Fruit fly (Drosophila melanogaster) whole organism, embryonic: ENCODE results near the gene CG10674.

Experiments
- Abd-B ChIP-seq: fragments of 200-800 bp; sonication (Bioruptor generic); optimal IDR thresholded peaks from 2 replicates; lab custom pipeline; 2018; ENCODE audit warnings: missing biosample characterization, mild to moderate bottlenecking, missing genetic modification characterization, moderate library complexity
- BEAF-32 ChIP-seq: fragments of 200-800 bp; sonication (Bioruptor generic); optimal IDR thresholded peaks from 3 replicates; lab custom pipeline; 2017; ENCODE audit warnings: missing biosample characterization, missing genetic modification characterization, mild to moderate bottlenecking, moderate library complexity, missing genetic modification reagents
- BtbVII ChIP-seq: fragments of 200-800 bp; sonication (Bioruptor generic); optimal IDR thresholded peaks from 3 replicates; lab custom pipeline; 2017; ENCODE audit warnings: missing biosample characterization, mild to moderate bottlenecking, missing genetic modification characterization
- CG10274 ChIP-seq: fragments of 200-800 bp; sonication (Bioruptor generic); optimal IDR thresholded peaks from 3 replicates; lab custom pipeline; 2017; ENCODE audit warnings: missing biosample characterization, mild to moderate bottlenecking, missing genetic modification characterization
- CG10366 ChIP-seq: fragments of 200-800 bp; sonication (Bioruptor generic); IDR thresholded peaks from 2 replicates; pipeline ENCODE4 v1.3.6; 2022; ENCODE audit warnings: missing biosample characterization, missing genetic modification characterization
- CG10431 ChIP-seq: fragments of 200-800 bp; sonication (Bioruptor generic); optimal IDR thresholded peaks from 3 replicates; lab custom pipeline; 2018; ENCODE audit warnings: missing biosample characterization, mild to moderate bottlenecking, missing genetic modification characterization
- CG10565 ChIP-seq: fragments of 200-800 bp; sonication (Bioruptor generic); optimal IDR thresholded peaks from 3 replicates; lab custom pipeline; 2016; ENCODE audit warnings: missing biosample characterization, mild to moderate bottlenecking, missing genetic modification characterization
- CG11398 ChIP-seq: fragments of 200-800 bp; sonication (Bioruptor generic); optimal IDR thresholded peaks from 2 replicates; lab custom pipeline; 2016; ENCODE audit warnings: missing biosample characterization, missing genetic modification characterization
- CG11504 ChIP-seq: fragments of 200-800 bp; sonication (Bioruptor generic); optimal IDR thresholded peaks from 3 replicates; lab custom pipeline; 2019; ENCODE audit warnings: missing biosample characterization, mild to moderate bottlenecking, missing genetic modification characterization, moderate library complexity
- CG12236 ChIP-seq: fragments of 200-800 bp; sonication (Bioruptor generic); optimal IDR thresholded peaks from 2 replicates; lab custom pipeline; 2016; ENCODE audit warnings: missing biosample characterization, missing genetic modification characterization
- CG13775 ChIP-seq: fragments of 200-800 bp; sonication (Bioruptor generic); optimal IDR thresholded peaks from 3 replicates; lab custom pipeline; 2017; ENCODE audit warnings: missing biosample characterization, mild to moderate bottlenecking, missing genetic modification characterization
- CG1529 ChIP-seq: fragments of 200-800 bp; sonication (Bioruptor generic); optimal IDR thresholded peaks from 3 replicates; lab custom pipeline; 2018; ENCODE audit warnings: missing biosample characterization, missing genetic modification characterization
- CG15696 ChIP-seq: fragments of 200-800 bp; sonication (Bioruptor generic); optimal IDR thresholded peaks from 2 replicates; lab custom pipeline; 2019; ENCODE audit warnings: missing biosample characterization, mild to moderate bottlenecking, missing genetic modification characterization, moderate library complexity
- CG2120 ChIP-seq: fragments of 200-800 bp; sonication (Bioruptor generic); optimal IDR thresholded peaks from 3 replicates; lab custom pipeline; 2016; ENCODE audit warnings: missing biosample characterization, missing genetic modification characterization
- CG3065 ChIP-seq: fragments of 200-800 bp; sonication (Bioruptor generic); optimal IDR thresholded peaks from 2 replicates; lab custom pipeline; 2016; ENCODE audit warnings: missing biosample characterization, missing genetic modification characterization
- CG34422 ChIP-seq: fragments of 200-800 bp; sonication (Bioruptor generic); IDR thresholded peaks from 3 replicates; pipeline ENCODE4 v1.3.6; 2022; ENCODE audit warnings: missing biosample characterization, missing genetic modification characterization
- CG3726 ChIP-seq: fragments of 200-800 bp; sonication (Bioruptor generic); IDR thresholded peaks from 3 replicates; pipeline ENCODE4, ENCODE4 v1.3.6; 2022; ENCODE audit warnings: missing biosample characterization, missing genetic modification characterization
- CG6272 ChIP-seq: fragments of 200-800 bp; sonication (Bioruptor generic); IDR thresholded peaks from 2 replicates; pipeline ENCODE4 v1.3.6; 2022; ENCODE audit warnings: missing biosample characterization, missing genetic modification characterization
- CG6654 ChIP-seq: fragments of 200-800 bp; sonication (Bioruptor generic); optimal IDR thresholded peaks from 2 replicates; lab custom pipeline; 2017; ENCODE audit warnings: missing biosample characterization, mild to moderate bottlenecking, missing genetic modification characterization
- CG8281 ChIP-seq: fragments of 200-800 bp; sonication (Bioruptor generic); optimal IDR thresholded peaks from 2 replicates; lab custom pipeline; 2018; ENCODE audit warnings: missing biosample characterization, mild to moderate bottlenecking, missing genetic modification characterization, moderate library complexity
- Doc3 ChIP-seq: fragments of 200-800 bp; sonication (Bioruptor generic); IDR thresholded peaks from 3 replicates; pipeline ENCODE4 v1.3.6; 2022; ENCODE audit warnings: missing biosample characterization, missing genetic modification characterization; ENCODE audit not compliant: partially characterized antibody
- E2f1 ChIP-seq: fragments of 200-800 bp; sonication (Bioruptor generic); IDR thresholded peaks from 2 replicates; pipeline ENCODE4 v1.3.6; 2022; ENCODE audit warnings: missing biosample characterization, missing genetic modification characterization
- HmgD ChIP-seq: fragments of 200-800 bp; sonication (Bioruptor generic); optimal IDR thresholded peaks from 3 replicates; lab custom pipeline; 2016; ENCODE audit warnings: missing biosample characterization, missing genetic modification characterization
- Optix ChIP-seq: fragments of 200-800 bp; sonication (Bioruptor generic); IDR thresholded peaks from 3 replicates; pipeline ENCODE4 v1.3.6; 2022; ENCODE audit warnings: missing biosample characterization, missing genetic modification characterization
- Rfx ChIP-seq: fragments of 200-800 bp; sonication (Bioruptor generic); IDR thresholded peaks from 2 replicates; pipeline ENCODE4 v1.3.6; 2022; ENCODE audit warnings: missing biosample characterization, missing genetic modification characterization
- Six4 ChIP-seq: fragments of 200-800 bp; sonication (Bioruptor generic); optimal IDR thresholded peaks from 2 replicates; lab custom pipeline; 2016; ENCODE audit warnings: missing biosample characterization, missing genetic modification characterization
- YL-1 ChIP-seq: fragments of 200-800 bp; sonication (Bioruptor generic); optimal IDR thresholded peaks from 3 replicates; lab custom pipeline; 2017; ENCODE audit warnings: missing biosample characterization, mild to moderate bottlenecking, missing genetic modification characterization
- bcd ChIP-seq: fragments of 200-800 bp; sonication (Bioruptor generic); optimal IDR thresholded peaks from 2 replicates; lab custom pipeline; 2017; ENCODE audit warnings: missing biosample characterization, mild to moderate bottlenecking, missing genetic modification characterization
- bigmax ChIP-seq: fragments of 200-800 bp; sonication (Bioruptor generic); optimal IDR thresholded peaks from 2 replicates; lab custom pipeline; 2018; ENCODE audit warnings: missing biosample characterization, mild to moderate bottlenecking, missing genetic modification characterization
- chn ChIP-seq: fragments of 200-800 bp; sonication (Bioruptor generic); optimal IDR thresholded peaks from 2 replicates; lab custom pipeline; 2016; ENCODE audit warnings: missing biosample characterization, missing genetic modification characterization
- disco-r ChIP-seq: fragments of 200-800 bp; sonication (Bioruptor generic); optimal IDR thresholded peaks from 2 replicates; lab custom pipeline; 2016; ENCODE audit warnings: missing biosample characterization, missing genetic modification characterization
- eve ChIP-seq, 2 experiments: fragments of >200 bp; optimal IDR thresholded peaks; 2 replicates each; lab custom pipeline; 2017; ENCODE audit warnings: missing biosample characterization in 2 of 2, missing genetic modification characterization in 2 of 2
- fd96Cb ChIP-seq: fragments of 200-800 bp; sonication (Bioruptor generic); optimal IDR thresholded peaks from 2 replicates; lab custom pipeline; 2018; ENCODE audit warnings: missing biosample characterization, mild to moderate bottlenecking, missing genetic modification characterization, moderate library complexity
- h ChIP-seq: fragments of >200 bp; optimal IDR thresholded peaks from 2 replicates; lab custom pipeline; 2017
- hbn ChIP-seq: fragments of 200-800 bp; sonication (Bioruptor generic); IDR thresholded peaks from 2 replicates; pipeline ENCODE4 v1.3.6; 2022; ENCODE audit warnings: missing biosample characterization, missing genetic modification characterization; ENCODE audit not compliant: partially characterized antibody
- hkb ChIP-seq, 2 experiments: fragments of 200-800 bp in 1 of 2; fragments of >200 bp in 1 of 2; sonication (Bioruptor generic) in 1 of 2; IDR thresholded peaks in 1 of 2; optimal IDR thresholded peaks in 1 of 2; 2 replicates each; pipeline versions ENCODE4 v1.3.6 to Lab custom; 2017 to 2022; ENCODE audit warnings: missing biosample characterization in 1 of 2, missing genetic modification characterization in 1 of 2
- ind ChIP-seq: fragments of 200-800 bp; sonication (Bioruptor generic); optimal IDR thresholded peaks from 3 replicates; lab custom pipeline; 2016; ENCODE audit warnings: missing biosample characterization, missing genetic modification characterization
- lab ChIP-seq: fragments of 200-800 bp; sonication (Bioruptor generic); optimal IDR thresholded peaks from 3 replicates; lab custom pipeline; 2017; ENCODE audit warnings: missing biosample characterization, missing genetic modification characterization, mild to moderate bottlenecking, moderate library complexity, missing genetic modification reagents
- lmd ChIP-seq: fragments of 200-800 bp; sonication (Bioruptor generic); IDR thresholded peaks from 2 replicates; pipeline ENCODE4 v1.3.6; 2022; ENCODE audit warnings: missing biosample characterization, missing genetic modification characterization
- nmo ChIP-seq: fragments of 200-800 bp; sonication (Bioruptor generic); optimal IDR thresholded peaks from 2 replicates; lab custom pipeline; 2018; ENCODE audit warnings: missing biosample characterization, mild to moderate bottlenecking, missing genetic modification characterization, moderate library complexity
- onecut ChIP-seq: fragments of 200-800 bp; sonication (Bioruptor generic); IDR thresholded peaks from 2 replicates; pipeline ENCODE4 v1.3.6; 2022; ENCODE audit warnings: missing biosample characterization, missing genetic modification characterization
- pho ChIP-seq: fragments of 200-800 bp; sonication (Bioruptor generic); optimal IDR thresholded peaks from 2 replicates; lab custom pipeline; 2016; ENCODE audit warnings: missing biosample characterization, missing genetic modification characterization
- repo ChIP-seq: fragments of 200-800 bp; sonication (Bioruptor generic); optimal IDR thresholded peaks from 2 replicates; lab custom pipeline; 2016; ENCODE audit warnings: missing biosample characterization, missing genetic modification characterization
- rib ChIP-seq: fragments of 200-800 bp; sonication (Bioruptor generic); IDR thresholded peaks from 2 replicates; pipeline ENCODE4 v1.3.6; 2022; ENCODE audit warnings: missing biosample characterization, missing genetic modification characterization
- slou ChIP-seq: fragments of 200-800 bp; sonication (Bioruptor generic); optimal IDR thresholded peaks from 3 replicates; lab custom pipeline; 2016; ENCODE audit warnings: missing biosample characterization, missing genetic modification characterization
- sob ChIP-seq: fragments of 200-800 bp; sonication (Bioruptor generic); IDR thresholded peaks from 2 replicates; pipeline ENCODE4 v1.3.6; 2022; ENCODE audit warnings: missing biosample characterization, missing genetic modification characterization
- stwl ChIP-seq: fragments of 200-800 bp; sonication (Bioruptor generic); optimal IDR thresholded peaks from 3 replicates; lab custom pipeline; 2018; ENCODE audit warnings: missing biosample characterization, mild to moderate bottlenecking, missing genetic modification characterization, moderate library complexity
- ttk ChIP-seq: fragments of 200-800 bp; sonication (Bioruptor generic); IDR thresholded peaks from 2 replicates; pipeline ENCODE4 v2.1.2; 2022; ENCODE audit warnings: missing biosample characterization, missing genetic modification characterization
- tx ChIP-seq: fragments of 200-800 bp; sonication (Bioruptor generic); optimal IDR thresholded peaks from 2 replicates; lab custom pipeline; 2016; ENCODE audit warnings: missing biosample characterization, missing genetic modification characterization
- wek ChIP-seq: fragments of 200-800 bp; sonication (Bioruptor generic); optimal IDR thresholded peaks from 3 replicates; lab custom pipeline; 2018; ENCODE audit warnings: missing biosample characterization, mild to moderate bottlenecking, missing genetic modification characterization, moderate library complexity
- zen ChIP-seq: fragments of 200-800 bp; sonication (Bioruptor generic); optimal IDR thresholded peaks from 3 replicates; lab custom pipeline; 2018; ENCODE audit warnings: missing biosample characterization, mild to moderate bottlenecking, missing genetic modification characterization, moderate library complexity

Gene CG10674

dm6 chr3L:5139312-5139711, 3.2 kb upstream of the CG10674 start, which contains the start of the genes Tcs5 and CHMP2B (continued):
- TF ChIP-seq hbn (GFP tag; lab: Robert Waterston, UW) (no peak), CG11504 (peak; percentile 99), CG12236 (GFP tag; lab: Kevin White, UChicago) (peak; percentile 99), rib (GFP tag; lab: Robert Waterston, UW) (peak; percentile 100), CG1529 (peak; percentile 99), pho (GFP tag; lab: Kevin White, UChicago) (peak; percentile 100), Abd-B (peak; percentile 100), onecut (GFP tag; lab: Robert Waterston, UW) (peak; percentile 99), lmd (GFP tag; lab: Robert Waterston, UW) (peak; percentile 100), CG6272 (peak; percentile 100), Rfx (GFP tag; lab: Robert Waterston, UW) (peak; percentile 100), fd96Cb (tag; lab: Kevin White, UChicago) (peak; percentile 100), Six4 (GFP tag; lab: Kevin White, UChicago) (peak; percentile 100), tx (GFP tag; lab: Kevin White, UChicago) (peak; percentile 99), CG10274 (GFP tag; lab: Kevin White, UChicago) (peak; percentile 96), CG10431 (GFP tag; lab: Kevin White, UChicago) (peak; percentile 98), CG10366 (peak; percentile 100), lab (GFP tag; lab: Kevin White, UChicago) (peak; percentile 100), CG34422 (GFP tag; lab: Robert Waterston, UW) (peak; percentile 100), sob (GFP tag; lab: Robert Waterston, UW) (peak; percentile 100), E2f1 (peak; percentile 100), YL-1 (GFP tag; lab: Kevin White, UChicago) (peak; percentile 99), stwl (tag; lab: Kevin White, UChicago) (peak; percentile 97), BtbVII (GFP tag; lab: Kevin White, UChicago) (peak; percentile 99), CG2120 (GFP tag; lab: Kevin White, UChicago) (peak; percentile 100), CG8281 (tag; lab: Kevin White, UChicago) (peak; percentile 96), Optix (GFP tag; lab: Robert Waterston, UW) (peak; percentile 100), CG3726 (GFP tag; lab: Robert Waterston, UW) (peak; percentile 100), CG11398 (GFP tag; lab: Kevin White, UChicago) (peak; percentile 99), hkb (optimal IDR thresholded peaks at IDR 0.05; lab: Kevin White, UChicago) (peak; percentile 77), hkb (GFP tag; IDR thresholded peaks at IDR 0.05; lab: Robert Waterston, UW) (peak; percentile 100), bcd (peak; percentile 100), nmo (GFP tag; lab: Kevin White, UChicago) (peak; percentile 100), HmgD (GFP tag; lab: Kevin White, UChicago) (peak; percentile 99), CG6654 (GFP tag; lab: Kevin White, UChicago) (peak; percentile 96), Doc3 (GFP tag; lab: Robert Waterston, UW) (no peak), CG3065 (peak; percentile 99), slou (GFP tag; lab: Kevin White, UChicago) (peak; percentile 99), eve (GFP tag; optimal IDR thresholded peaks at IDR 0.05; lab: Kevin White, UChicago) (peak in 1 of 2 experiments; percentile 80), CG10565 (peak; percentile 98), ttk (GFP tag; lab: Robert Waterston, UW) (peak; percentile 100), disco-r (GFP tag; lab: Kevin White, UChicago) (peak; percentile 99), zen (peak; percentile 100), wek (GFP tag; lab: Kevin White, UChicago) (peak; percentile 96), ind (GFP tag; lab: Kevin White, UChicago) (peak; percentile 100), h (lab: Kevin White, UChicago) (no peak), CG13775 (GFP tag; lab: Kevin White, UChicago) (peak; percentile 100), bigmax (peak; percentile 88), BEAF-32 (peak; percentile 54), chn (GFP tag; lab: Kevin White, UChicago) (peak; percentile 100), CG15696 (tag; lab: Kevin White, UChicago) (peak; percentile 100), repo (GFP tag; lab: Kevin White, UChicago) (peak; percentile 99)
